Worm (Caenorhabditis elegans) whole organism, L3 larva: ENCODE measurements around the gene set-27.

Experiments used
- ceh-28 ChIP-seq: fragments of 150-350 bp; optimal IDR thresholded peaks from 2 replicates; lab custom pipeline; 2014; ENCODE audit warnings: missing biosample characterization, missing genetic modification reagents, missing genetic modification characterization
- daf-12 ChIP-seq: fragments of 150-350 bp; optimal IDR thresholded peaks from 2 replicates; lab custom pipeline; 2014; ENCODE audit warnings: missing biosample characterization, missing genetic modification reagents, missing genetic modification characterization
- egl-27 ChIP-seq: sonication (generic microtip); optimal IDR thresholded peaks from 4 replicates; lab custom pipeline; 2017; ENCODE audit warnings: missing biosample characterization, missing genetic modification reagents, missing genetic modification characterization
- fkh-10 ChIP-seq: sonication (generic microtip); optimal IDR thresholded peaks from 2 replicates; lab custom pipeline; 2017; ENCODE audit warnings: missing biosample characterization, missing genetic modification reagents, missing genetic modification characterization
- fos-1 ChIP-seq: fragments of 150-350 bp; optimal IDR thresholded peaks from 2 replicates; lab custom pipeline; 2014; ENCODE audit warnings: missing biosample characterization, missing genetic modification characterization
- hmg-11 ChIP-seq: sonication (generic microtip); optimal IDR thresholded peaks from 2 replicates; lab custom pipeline; 2016; ENCODE audit warnings: missing genetic modification characterization, missing compliant biosample characterization
- mdl-1 ChIP-seq: fragments of 150-350 bp; optimal IDR thresholded peaks from 2 replicates; lab custom pipeline; 2014; ENCODE audit warnings: missing biosample characterization, missing genetic modification characterization
- nfya-1 ChIP-seq: sonication (generic microtip); optimal IDR thresholded peaks from 2 replicates; lab custom pipeline; 2017; ENCODE audit warnings: missing genetic modification characterization, mild to moderate bottlenecking, missing compliant biosample characterization, antibody characterized with exemption, moderate library complexity; ENCODE audit not compliant: insufficient read depth
- pqm-1 ChIP-seq: fragments of 150-350 bp; optimal IDR thresholded peaks from 2 replicates; lab custom pipeline; 2017; ENCODE audit warnings: missing biosample characterization, missing genetic modification characterization, inconsistent platforms
- sea-2 ChIP-seq: fragments of 150-350 bp; sonication (generic microtip); optimal IDR thresholded peaks from 4 replicates; lab custom pipeline; 2014; ENCODE audit warnings: missing biosample characterization, missing genetic modification reagents, missing genetic modification characterization
- skn-1 ChIP-seq: fragments of 150-350 bp; optimal IDR thresholded peaks from 2 replicates; lab custom pipeline; 2014; ENCODE audit warnings: missing biosample characterization, missing genetic modification characterization
- snpc-4 ChIP-seq: fragments of 150-350 bp; optimal IDR thresholded peaks from 2 replicates; lab custom pipeline; 2014; ENCODE audit warnings: missing biosample characterization, missing genetic modification characterization
- unc-62 ChIP-seq: fragments of 150-350 bp; sonication (generic microtip); optimal IDR thresholded peaks from 4 replicates; lab custom pipeline; 2014; ENCODE audit warnings: missing biosample characterization, missing genetic modification reagents, missing genetic modification characterization
- ztf-11 ChIP-seq: fragments of 150-350 bp; optimal IDR thresholded peaks from 2 replicates; lab custom pipeline; 2014; ENCODE audit warnings: missing biosample characterization, missing genetic modification characterization

- TF ChIP-seq skn-1 (tag; lab: Kevin White, UChicago): no peak
- TF ChIP-seq ztf-11 (tag; lab: Kevin White, UChicago): no peak
- TF ChIP-seq egl-27 (tag; lab: Kevin White, UChicago): no peak
- no peak for TF ChIP-seq ceh-28 (tag; lab: Kevin White, UChicago)
- TF ChIP-seq snpc-4 (tag; lab: Kevin White, UChicago): no peak
- no peak for TF ChIP-seq fos-1 (tag; lab: Kevin White, UChicago)
- no peak for TF ChIP-seq pqm-1 (tag; lab: Kevin White, UChicago)
- TF ChIP-seq fkh-10 (GFP tag; lab: Kevin White, UChicago): no peak
- no peak for TF ChIP-seq unc-62
- no peak for TF ChIP-seq hmg-11 (tag; lab: Kevin White, UChicago)
- TF ChIP-seq nfya-1: no peak
- TF ChIP-seq daf-12: no peak
- TF ChIP-seq sea-2 (GFP tag; lab: Kevin White, UChicago): no peak
- no peak for TF ChIP-seq mdl-1
Measured at ce11 chrIII:2678017-2678416, 22.7 kb upstream of the set-27 start.
